Fruit fly (Drosophila melanogaster) whole organism, embryonic: Measurements from ENCODE around the gene borr.
A peak's percentile ranks its signal among the peaks of the same experiment; 100 is the strongest.

Source experiments
- CG10209 ChIP-seq: fragments of 200-800 bp; sonication (Bioruptor generic); optimal IDR thresholded peaks from 3 replicates; lab custom pipeline; 2017; ENCODE audit warnings: missing biosample characterization, mild to moderate bottlenecking, missing genetic modification characterization, missing genetic modification reagents
- CG10267 ChIP-seq: fragments of 200-800 bp; sonication (Bioruptor generic); optimal IDR thresholded peaks from 2 replicates; lab custom pipeline; 2018; ENCODE audit warnings: missing biosample characterization, mild to moderate bottlenecking, missing genetic modification characterization, moderate library complexity
- CG11085 ChIP-seq: fragments of 200-800 bp; sonication (Bioruptor generic); IDR thresholded peaks from 2 replicates; pipeline ENCODE4 v1.3.6; 2022; ENCODE audit warnings: missing biosample characterization, missing genetic modification characterization
- CG13287 ChIP-seq: fragments of 200-800 bp; sonication (Bioruptor generic); IDR thresholded peaks from 2 replicates; pipeline ENCODE4 v1.3.6; 2022; ENCODE audit warnings: missing biosample characterization, missing genetic modification characterization; ENCODE audit not compliant: partially characterized antibody
- CG13296 ChIP-seq: fragments of 200-800 bp; sonication (Bioruptor generic); optimal IDR thresholded peaks from 3 replicates; lab custom pipeline; 2018; ENCODE audit warnings: missing biosample characterization, mild to moderate bottlenecking, missing genetic modification characterization
- CG14667 ChIP-seq: fragments of 200-800 bp; sonication (Bioruptor generic); IDR thresholded peaks from 2 replicates; pipeline ENCODE4 v1.3.6; 2022; ENCODE audit warnings: missing biosample characterization, missing genetic modification characterization
- CG15514 ChIP-seq: fragments of 200-800 bp; sonication (Bioruptor generic); optimal IDR thresholded peaks from 3 replicates; lab custom pipeline; 2017; ENCODE audit warnings: missing biosample characterization, missing genetic modification characterization, mild to moderate bottlenecking, moderate library complexity, missing genetic modification reagents
- CG16863 ChIP-seq: fragments of 200-800 bp; sonication (Bioruptor generic); optimal IDR thresholded peaks from 3 replicates; lab custom pipeline; 2016; ENCODE audit warnings: missing biosample characterization, missing genetic modification characterization
- CG17359 ChIP-seq: fragments of 200-800 bp; sonication (Bioruptor generic); optimal IDR thresholded peaks from 3 replicates; lab custom pipeline; 2018; ENCODE audit warnings: missing biosample characterization, mild to moderate bottlenecking, missing genetic modification characterization, moderate library complexity
- CG17568 ChIP-seq: fragments of 200-800 bp; sonication (Bioruptor generic); optimal IDR thresholded peaks from 2 replicates; lab custom pipeline; 2018; ENCODE audit warnings: missing biosample characterization, mild to moderate bottlenecking, missing genetic modification characterization, moderate library complexity
- CG17829 ChIP-seq: fragments of 200-800 bp; optimal IDR thresholded peaks from 2 replicates; lab custom pipeline; 2019; ENCODE audit warnings: missing biosample characterization, mild to moderate bottlenecking, missing genetic modification characterization, moderate library complexity
- CG2116 ChIP-seq: fragments of 200-800 bp; sonication (Bioruptor generic); optimal IDR thresholded peaks from 3 replicates; lab custom pipeline; 2018; ENCODE audit warnings: missing biosample characterization, mild to moderate bottlenecking, missing genetic modification characterization
- CG2712 ChIP-seq: fragments of 200-800 bp; optimal IDR thresholded peaks from 3 replicates; lab custom pipeline; 2019; ENCODE audit warnings: missing biosample characterization, mild to moderate bottlenecking, missing genetic modification characterization, moderate library complexity
- CG3065 ChIP-seq: fragments of 200-800 bp; sonication (Bioruptor generic); optimal IDR thresholded peaks from 2 replicates; lab custom pipeline; 2016; ENCODE audit warnings: missing biosample characterization, missing genetic modification characterization
- CG3726 ChIP-seq: fragments of 200-800 bp; sonication (Bioruptor generic); IDR thresholded peaks from 3 replicates; pipeline ENCODE4, ENCODE4 v1.3.6; 2022; ENCODE audit warnings: missing biosample characterization, missing genetic modification characterization
- CG4617 ChIP-seq: fragments of 200-800 bp; sonication (Bioruptor generic); optimal IDR thresholded peaks from 3 replicates; lab custom pipeline; 2016; ENCODE audit warnings: missing biosample characterization, missing genetic modification characterization, borderline replicate concordance
- CG8924 ChIP-seq: fragments of 200-800 bp; optimal IDR thresholded peaks from 3 replicates; lab custom pipeline; 2019; ENCODE audit warnings: missing biosample characterization, mild to moderate bottlenecking, missing genetic modification characterization, moderate library complexity
- CG8944 ChIP-seq: fragments of 200-800 bp; sonication (Bioruptor generic); optimal IDR thresholded peaks from 3 replicates; lab custom pipeline; 2016; ENCODE audit warnings: missing biosample characterization, missing genetic modification characterization
- CkIIα-i1 ChIP-seq: fragments of 200-800 bp; sonication (Bioruptor generic); IDR thresholded peaks from 2 replicates; pipeline ENCODE4 v1.3.6; 2022; ENCODE audit warnings: missing biosample characterization, missing genetic modification characterization
- CoRest ChIP-seq: fragments of 200-800 bp; sonication (Bioruptor generic); optimal IDR thresholded peaks from 3 replicates; lab custom pipeline; 2018; ENCODE audit warnings: missing biosample characterization, mild to moderate bottlenecking, missing genetic modification characterization, moderate library complexity
- CrebB ChIP-seq: fragments of 200-800 bp; sonication (Bioruptor generic); optimal IDR thresholded peaks from 3 replicates; lab custom pipeline; 2018; ENCODE audit warnings: missing biosample characterization, mild to moderate bottlenecking, missing genetic modification characterization
- Dad ChIP-seq: fragments of 200-800 bp; sonication (Bioruptor generic); optimal IDR thresholded peaks from 3 replicates; lab custom pipeline; 2016; ENCODE audit warnings: missing biosample characterization, missing genetic modification characterization
- E2f2 ChIP-seq: fragments of 200-800 bp; sonication (Bioruptor generic); IDR thresholded peaks from 2 replicates; pipeline ENCODE4 v1.3.6; 2022; ENCODE audit warnings: missing biosample characterization, missing genetic modification characterization
- Ets97D ChIP-seq: fragments of 200-800 bp; sonication (Bioruptor generic); optimal IDR thresholded peaks from 3 replicates; lab custom pipeline; 2016; ENCODE audit warnings: missing biosample characterization, missing genetic modification characterization
- Hand ChIP-seq: fragments of 200-800 bp; sonication (Bioruptor generic); optimal IDR thresholded peaks from 2 replicates; lab custom pipeline; 2017; ENCODE audit warnings: mild to moderate bottlenecking, missing biosample characterization, missing genetic modification reagents, missing genetic modification characterization
- MESR4 ChIP-seq: fragments of 200-800 bp; sonication (Bioruptor generic); optimal IDR thresholded peaks from 2 replicates; lab custom pipeline; 2018; ENCODE audit warnings: missing biosample characterization, mild to moderate bottlenecking, missing genetic modification characterization, moderate library complexity
- MTF-1 ChIP-seq: fragments of 200-800 bp; sonication (Bioruptor generic); optimal IDR thresholded peaks from 2 replicates; lab custom pipeline; 2018; ENCODE audit warnings: missing biosample characterization, mild to moderate bottlenecking, missing genetic modification characterization, borderline replicate concordance
- Mrtf ChIP-seq: fragments of 200-800 bp; sonication (Bioruptor generic); IDR thresholded peaks from 3 replicates; pipeline ENCODE4 v1.3.6; 2022; ENCODE audit warnings: missing biosample characterization, missing genetic modification characterization
- Myb ChIP-seq: fragments of 200-800 bp; sonication (Bioruptor generic); optimal IDR thresholded peaks from 2 replicates; lab custom pipeline; 2016; ENCODE audit warnings: missing biosample characterization, missing genetic modification characterization
- Oli ChIP-seq: fragments of 200-800 bp; sonication (Bioruptor generic); optimal IDR thresholded peaks from 2 replicates; lab custom pipeline; 2018; ENCODE audit warnings: missing biosample characterization, mild to moderate bottlenecking, missing genetic modification characterization, moderate library complexity
- Sin3A ChIP-seq: fragments of >200 bp; optimal IDR thresholded peaks from 2 replicates; lab custom pipeline; 2018
- aop ChIP-seq: fragments of 200-800 bp; sonication (Bioruptor generic); IDR thresholded peaks from 2 replicates; pipeline ENCODE4 v1.3.6; 2022; ENCODE audit warnings: missing biosample characterization, missing genetic modification characterization
- az2 ChIP-seq: fragments of 200-800 bp; sonication (Bioruptor generic); optimal IDR thresholded peaks from 3 replicates; lab custom pipeline; 2016; ENCODE audit warnings: missing biosample characterization, missing genetic modification characterization
- bcd ChIP-seq: fragments of 200-800 bp; sonication (Bioruptor generic); optimal IDR thresholded peaks from 2 replicates; lab custom pipeline; 2017; ENCODE audit warnings: missing biosample characterization, mild to moderate bottlenecking, missing genetic modification characterization
- dmrt11E ChIP-seq: fragments of 200-800 bp; sonication (Bioruptor generic); optimal IDR thresholded peaks from 3 replicates; lab custom pipeline; 2018; ENCODE audit warnings: missing biosample characterization, mild to moderate bottlenecking, missing genetic modification characterization, moderate library complexity
- esg ChIP-seq: fragments of 200-800 bp; sonication (Bioruptor generic); conservative IDR thresholded peaks from 2 replicates; pipeline ENCODE4 v1.3.6; 2022; ENCODE audit warnings: missing biosample characterization, missing genetic modification characterization
- gcm2 ChIP-seq: fragments of 200-800 bp; sonication (Bioruptor generic); optimal IDR thresholded peaks from 2 replicates; lab custom pipeline; 2016; ENCODE audit warnings: missing biosample characterization, missing genetic modification characterization
- gfzf ChIP-seq: fragments of 200-800 bp; sonication (Bioruptor generic); optimal IDR thresholded peaks from 2 replicates; lab custom pipeline; 2016; ENCODE audit warnings: missing biosample characterization, mild to moderate bottlenecking, missing genetic modification characterization, moderate library complexity
- h ChIP-seq: fragments of >200 bp; optimal IDR thresholded peaks from 2 replicates; lab custom pipeline; 2017
- her ChIP-seq: fragments of 200-800 bp; sonication (Bioruptor generic); optimal IDR thresholded peaks from 2 replicates; lab custom pipeline; 2016; ENCODE audit warnings: missing biosample characterization, missing genetic modification characterization
- inv ChIP-seq: fragments of 200-800 bp; sonication (Bioruptor generic); IDR thresholded peaks from 2 replicates; pipeline ENCODE4 v1.3.6; 2022; ENCODE audit warnings: missing biosample characterization, missing genetic modification characterization; ENCODE audit not compliant: partially characterized antibody
- kah ChIP-seq: fragments of 200-800 bp; sonication (Bioruptor generic); optimal IDR thresholded peaks from 2 replicates; lab custom pipeline; 2018; ENCODE audit warnings: missing biosample characterization, mild to moderate bottlenecking, missing genetic modification characterization
- maf-S ChIP-seq: fragments of 200-800 bp; sonication (Bioruptor generic); optimal IDR thresholded peaks from 2 replicates; lab custom pipeline; 2016; ENCODE audit warnings: missing biosample characterization, missing genetic modification characterization
- nerfin-1 ChIP-seq: fragments of 200-800 bp; sonication (Bioruptor generic); optimal IDR thresholded peaks from 3 replicates; lab custom pipeline; 2019; ENCODE audit warnings: missing biosample characterization, mild to moderate bottlenecking, missing genetic modification characterization, moderate library complexity
- nerfin-2 ChIP-seq: fragments of 200-800 bp; sonication (Bioruptor generic); IDR thresholded peaks from 2 replicates; pipeline ENCODE4 v1.3.6; 2022; ENCODE audit warnings: missing biosample characterization, missing genetic modification characterization; ENCODE audit not compliant: partially characterized antibody
- phol ChIP-seq: fragments of 200-800 bp; sonication (Bioruptor generic); optimal IDR thresholded peaks from 3 replicates; lab custom pipeline; 2018; ENCODE audit warnings: missing biosample characterization, mild to moderate bottlenecking, missing genetic modification characterization, moderate library complexity
- pita ChIP-seq: fragments of 200-800 bp; sonication (Bioruptor generic); optimal IDR thresholded peaks from 2 replicates; lab custom pipeline; 2017; ENCODE audit warnings: missing biosample characterization, mild to moderate bottlenecking, missing genetic modification characterization
- pzg ChIP-seq: fragments of 200-800 bp; sonication (Bioruptor generic); optimal IDR thresholded peaks from 3 replicates; lab custom pipeline; 2018; ENCODE audit warnings: missing biosample characterization, mild to moderate bottlenecking, missing genetic modification characterization, moderate library complexity
- stwl ChIP-seq: fragments of 200-800 bp; sonication (Bioruptor generic); optimal IDR thresholded peaks from 3 replicates; lab custom pipeline; 2018; ENCODE audit warnings: missing biosample characterization, mild to moderate bottlenecking, missing genetic modification characterization, moderate library complexity
- tna ChIP-seq: fragments of 200-800 bp; sonication (Bioruptor generic); IDR thresholded peaks from 2 replicates; pipeline ENCODE4 v1.3.6; 2022; ENCODE audit warnings: missing biosample characterization, missing genetic modification characterization; ENCODE audit not compliant: partially characterized antibody
- zen ChIP-seq: fragments of 200-800 bp; sonication (Bioruptor generic); optimal IDR thresholded peaks from 3 replicates; lab custom pipeline; 2018; ENCODE audit warnings: missing biosample characterization, mild to moderate bottlenecking, missing genetic modification characterization, moderate library complexity

Gene borr

dm6 chr2L:9252947-9253346, at the start of gene borr:
borr (minus strand) TSS chr2L:9253118.
- TF ChIP-seq MESR4 (GFP tag; lab: Kevin White, UChicago) (peak; percentile 4), zen (tag; lab: Kevin White, UChicago) (no peak), nerfin-1 (no peak), aop (GFP tag; lab: Robert Waterston, UW) (no peak), CrebB (no peak), Dad (GFP tag; lab: Kevin White, UChicago) (no peak), nerfin-2 (GFP tag; lab: Robert Waterston, UW) (no peak), kah (no peak), Hand (no peak), E2f2 (GFP tag; lab: Robert Waterston, UW) (peak; percentile 99), CG3065 (GFP tag; lab: Kevin White, UChicago) (no peak), her (GFP tag; lab: Kevin White, UChicago) (no peak), CG8924 (no peak), CG4617 (peak; percentile 13), gfzf (peak; percentile 77), CG13296 (GFP tag; lab: Kevin White, UChicago) (no peak), pita (GFP tag; lab: Kevin White, UChicago) (no peak), CG2116 (GFP tag; lab: Kevin White, UChicago) (peak; percentile 38), gcm2 (GFP tag; lab: Kevin White, UChicago) (no peak), tna (GFP tag; lab: Robert Waterston, UW) (no peak), CG13287 (no peak), inv (GFP tag; lab: Robert Waterston, UW) (no peak), maf-S (GFP tag; lab: Kevin White, UChicago) (no peak), CG14667 (GFP tag; lab: Robert Waterston, UW) (no peak), Mrtf (GFP tag; lab: Robert Waterston, UW) (no peak), CG17359 (tag; lab: Kevin White, UChicago) (no peak), dmrt11E (tag; lab: Kevin White, UChicago) (no peak), CG16863 (GFP tag; lab: Kevin White, UChicago) (no peak), Ets97D (GFP tag; lab: Kevin White, UChicago) (peak; percentile 12), CG10267 (tag; lab: Kevin White, UChicago) (peak; percentile 19), CG2712 (tag; lab: Kevin White, UChicago) (no peak), stwl (tag; lab: Kevin White, UChicago) (peak; percentile 71), Sin3A (peak; percentile 28), CG8944 (GFP tag; lab: Kevin White, UChicago) (no peak), h (lab: Kevin White, UChicago) (no peak), pzg (GFP tag; lab: Kevin White, UChicago) (peak; percentile 69), CG17829 (tag; lab: Kevin White, UChicago) (peak; percentile 0), CoRest (peak; percentile 31), CG15514 (GFP tag; lab: Kevin White, UChicago) (peak; percentile 95), bcd (GFP tag; lab: Kevin White, UChicago) (no peak), az2 (GFP tag; lab: Kevin White, UChicago) (peak; percentile 1), CG11085 (GFP tag; lab: Robert Waterston, UW) (no peak), CG17568 (GFP tag; lab: Kevin White, UChicago) (no peak), MTF-1 (GFP tag; lab: Kevin White, UChicago) (no peak), CG10209 (GFP tag; lab: Kevin White, UChicago) (no peak), phol (tag; lab: Kevin White, UChicago) (peak; percentile 8), CkIIα-i1 (GFP tag; lab: Robert Waterston, UW) (no peak), Myb (GFP tag; lab: Kevin White, UChicago) (peak; percentile 79), Oli (no peak), CG3726 (no peak), esg (GFP tag; lab: Robert Waterston, UW) (no peak)
